Fruit fly (Drosophila melanogaster) whole organism, embryonic: ENCODE measurements around the gene Bruce.
A peak's percentile ranks its signal among the peaks of the same experiment; 100 is the strongest.

Experiments
- Aef1 ChIP-seq: fragments of 200-800 bp; sonication (Bioruptor generic); IDR thresholded peaks from 3 replicates; pipeline ENCODE4 v1.3.6; 2022; ENCODE audit warnings: missing biosample characterization, missing genetic modification characterization
- CG11247 ChIP-seq: fragments of 200-800 bp; sonication (Bioruptor generic); IDR thresholded peaks from 2 replicates; pipeline ENCODE4 v1.3.6; 2022; ENCODE audit warnings: missing biosample characterization, missing genetic modification characterization
- CG11504 ChIP-seq: fragments of 200-800 bp; sonication (Bioruptor generic); optimal IDR thresholded peaks from 3 replicates; lab custom pipeline; 2019; ENCODE audit warnings: missing biosample characterization, mild to moderate bottlenecking, missing genetic modification characterization, moderate library complexity
- CG15269 ChIP-seq: fragments of 200-800 bp; sonication (Bioruptor generic); optimal IDR thresholded peaks from 2 replicates; lab custom pipeline; 2018; ENCODE audit warnings: missing biosample characterization, mild to moderate bottlenecking, missing genetic modification characterization, moderate library complexity
- CG1603 ChIP-seq: fragments of 200-800 bp; sonication (Bioruptor generic); optimal IDR thresholded peaks from 2 replicates; lab custom pipeline; 2019; ENCODE audit warnings: missing biosample characterization, mild to moderate bottlenecking, missing genetic modification characterization, moderate library complexity
- CG16779 ChIP-seq: fragments of 200-800 bp; sonication (Bioruptor generic); IDR thresholded peaks from 2 replicates; pipeline ENCODE4 v1.3.6; 2022; ENCODE audit warnings: missing biosample characterization, missing genetic modification characterization
- CG17359 ChIP-seq: fragments of 200-800 bp; sonication (Bioruptor generic); optimal IDR thresholded peaks from 3 replicates; lab custom pipeline; 2018; ENCODE audit warnings: missing biosample characterization, mild to moderate bottlenecking, missing genetic modification characterization, moderate library complexity
- CG1792 ChIP-seq: fragments of 200-800 bp; sonication (Bioruptor generic); optimal IDR thresholded peaks from 2 replicates; lab custom pipeline; 2016; ENCODE audit warnings: missing biosample characterization, missing genetic modification characterization
- CG18599 ChIP-seq: fragments of 200-800 bp; sonication (Bioruptor generic); optimal IDR thresholded peaks from 3 replicates; lab custom pipeline; 2017; ENCODE audit warnings: missing biosample characterization, missing genetic modification characterization, mild to moderate bottlenecking, moderate library complexity, missing genetic modification reagents
- CG2678 ChIP-seq: fragments of 200-800 bp; sonication (Bioruptor generic); optimal IDR thresholded peaks from 3 replicates; lab custom pipeline; 2019; ENCODE audit warnings: missing biosample characterization, mild to moderate bottlenecking, missing genetic modification characterization, moderate library complexity
- CG30403 ChIP-seq: fragments of 200-800 bp; sonication (Bioruptor generic); optimal IDR thresholded peaks from 3 replicates; lab custom pipeline; 2016; ENCODE audit warnings: missing biosample characterization, missing genetic modification characterization
- CG31441 ChIP-seq: fragments of 200-800 bp; sonication (Bioruptor generic); IDR thresholded peaks from 2 replicates; pipeline ENCODE4 v1.3.6; 2022; ENCODE audit warnings: missing biosample characterization, missing genetic modification characterization
- CG3726 ChIP-seq: fragments of 200-800 bp; sonication (Bioruptor generic); IDR thresholded peaks from 3 replicates; pipeline ENCODE4, ENCODE4 v1.3.6; 2022; ENCODE audit warnings: missing biosample characterization, missing genetic modification characterization
- CG42726 ChIP-seq: fragments of 200-800 bp; sonication (Bioruptor generic); IDR thresholded peaks from 2 replicates; pipeline ENCODE4 v1.3.6; 2022; ENCODE audit warnings: missing biosample characterization, missing genetic modification characterization; ENCODE audit not compliant: partially characterized antibody
- CG4282 ChIP-seq: fragments of 200-800 bp; sonication (Bioruptor generic); optimal IDR thresholded peaks from 2 replicates; lab custom pipeline; 2016; ENCODE audit warnings: missing biosample characterization, missing genetic modification characterization
- CG6765 ChIP-seq: fragments of 200-800 bp; sonication (Bioruptor generic); optimal IDR thresholded peaks from 3 replicates; lab custom pipeline; 2017; ENCODE audit warnings: missing biosample characterization, mild to moderate bottlenecking, missing genetic modification characterization
- CG6791 ChIP-seq: fragments of 200-800 bp; sonication (Bioruptor generic); IDR thresholded peaks from 3 replicates; pipeline ENCODE4 v1.3.6; 2022; ENCODE audit warnings: missing biosample characterization, missing genetic modification characterization; ENCODE audit not compliant: partially characterized antibody
- CG6813 ChIP-seq: fragments of 200-800 bp; sonication (Bioruptor generic); optimal IDR thresholded peaks from 2 replicates; lab custom pipeline; 2017; ENCODE audit warnings: missing biosample characterization, missing genetic modification characterization, mild to moderate bottlenecking, moderate library complexity, missing genetic modification reagents
- CG7357 ChIP-seq: fragments of 200-800 bp; sonication (Bioruptor generic); IDR thresholded peaks from 3 replicates; pipeline ENCODE4 v1.3.6; 2022; ENCODE audit warnings: missing biosample characterization, missing genetic modification characterization
- CG7839 ChIP-seq: fragments of 200-800 bp; sonication (Bioruptor generic); optimal IDR thresholded peaks from 3 replicates; lab custom pipeline; 2018; ENCODE audit warnings: missing biosample characterization, mild to moderate bottlenecking, missing genetic modification characterization, moderate library complexity
- Dll ChIP-seq: fragments of 200-800 bp; sonication (Bioruptor generic); IDR thresholded peaks from 4 replicates; pipeline ENCODE4 v1.3.6; 2022; ENCODE audit warnings: missing biosample characterization, missing genetic modification characterization; ENCODE audit not compliant: partially characterized antibody
- Ets65A ChIP-seq: fragments of 200-800 bp; sonication (Bioruptor generic); peaks from one replicate; lab custom pipeline; 2016; ENCODE audit warnings: missing biosample characterization, missing genetic modification characterization
- H2.0 ChIP-seq: fragments of 200-800 bp; sonication (Bioruptor generic); IDR thresholded peaks from 2 replicates; pipeline ENCODE4 v1.3.6; 2022; ENCODE audit warnings: missing biosample characterization, missing genetic modification characterization
- Hmr ChIP-seq: fragments of 200-800 bp; sonication (Bioruptor generic); optimal IDR thresholded peaks from 3 replicates; lab custom pipeline; 2017; ENCODE audit warnings: mild to moderate bottlenecking, missing biosample characterization, missing genetic modification reagents, missing genetic modification characterization
- Med ChIP-seq: fragments of 200-800 bp; sonication (Bioruptor generic); peaks from one replicate; lab custom pipeline; 2016; ENCODE audit warnings: missing biosample characterization, missing genetic modification characterization, mild to moderate bottlenecking, inconsistent platforms, moderate library complexity
- Oli ChIP-seq: fragments of 200-800 bp; sonication (Bioruptor generic); optimal IDR thresholded peaks from 2 replicates; lab custom pipeline; 2018; ENCODE audit warnings: missing biosample characterization, mild to moderate bottlenecking, missing genetic modification characterization, moderate library complexity
- Ptx1 ChIP-seq: fragments of 200-800 bp; sonication (Bioruptor generic); IDR thresholded peaks from 2 replicates; pipeline ENCODE4 v1.3.6; 2022; ENCODE audit warnings: missing biosample characterization, missing genetic modification characterization
- Sox102F ChIP-seq: fragments of 200-800 bp; sonication (Bioruptor generic); optimal IDR thresholded peaks from 2 replicates; lab custom pipeline; 2018; ENCODE audit warnings: missing biosample characterization, mild to moderate bottlenecking, missing genetic modification characterization, moderate library complexity
- Sry-δ ChIP-seq: fragments of 200-800 bp; sonication (Bioruptor generic); optimal IDR thresholded peaks from 2 replicates; lab custom pipeline; 2016; ENCODE audit warnings: missing biosample characterization, missing genetic modification characterization
- Xrp1 ChIP-seq: fragments of 200-800 bp; sonication (Bioruptor generic); IDR thresholded peaks from 2 replicates; pipeline ENCODE4 v1.3.6; 2022; ENCODE audit warnings: missing biosample characterization, missing genetic modification characterization
- ac ChIP-seq: fragments of 200-800 bp; sonication (Bioruptor generic); optimal IDR thresholded peaks from 3 replicates; lab custom pipeline; 2017; ENCODE audit warnings: missing biosample characterization, mild to moderate bottlenecking, missing genetic modification characterization
- az2 ChIP-seq: fragments of 200-800 bp; sonication (Bioruptor generic); optimal IDR thresholded peaks from 3 replicates; lab custom pipeline; 2016; ENCODE audit warnings: missing biosample characterization, missing genetic modification characterization
- bsh ChIP-seq, 2 experiments: fragments of 200-800 bp; sonication (Bioruptor generic); optimal IDR thresholded peaks; 2 replicates each; lab custom pipeline; 2017 to 2018; ENCODE audit warnings: mild to moderate bottlenecking in 2 of 2, missing biosample characterization in 2 of 2, missing genetic modification characterization in 2 of 2, moderate library complexity in 1 of 2
- btn ChIP-seq: fragments of 200-800 bp; sonication (Bioruptor generic); optimal IDR thresholded peaks from 2 replicates; lab custom pipeline; 2016; ENCODE audit warnings: missing biosample characterization, missing genetic modification characterization
- dysf ChIP-seq: fragments of 200-800 bp; sonication (Bioruptor generic); IDR thresholded peaks from 3 replicates; pipeline ENCODE4 v1.3.6; 2022; ENCODE audit warnings: missing biosample characterization, missing genetic modification characterization
- esg ChIP-seq: fragments of 200-800 bp; sonication (Bioruptor generic); conservative IDR thresholded peaks from 2 replicates; pipeline ENCODE4 v1.3.6; 2022; ENCODE audit warnings: missing biosample characterization, missing genetic modification characterization
- eve ChIP-seq, 2 experiments: fragments of >200 bp; optimal IDR thresholded peaks; 2 replicates each; lab custom pipeline; 2017; ENCODE audit warnings: missing biosample characterization in 2 of 2, missing genetic modification characterization in 2 of 2
- fd96Cb ChIP-seq: fragments of 200-800 bp; sonication (Bioruptor generic); optimal IDR thresholded peaks from 2 replicates; lab custom pipeline; 2018; ENCODE audit warnings: missing biosample characterization, mild to moderate bottlenecking, missing genetic modification characterization, moderate library complexity
- ftz-f1 ChIP-seq: fragments of 200-800 bp; sonication (Bioruptor generic); optimal IDR thresholded peaks from 2 replicates; lab custom pipeline; 2016; ENCODE audit warnings: missing biosample characterization, missing genetic modification characterization
- gem ChIP-seq: fragments of 200-800 bp; sonication (Bioruptor generic); optimal IDR thresholded peaks from 2 replicates; lab custom pipeline; 2019; ENCODE audit warnings: missing biosample characterization, mild to moderate bottlenecking, missing genetic modification characterization, moderate library complexity
- hbn ChIP-seq: fragments of 200-800 bp; sonication (Bioruptor generic); IDR thresholded peaks from 2 replicates; pipeline ENCODE4 v1.3.6; 2022; ENCODE audit warnings: missing biosample characterization, missing genetic modification characterization; ENCODE audit not compliant: partially characterized antibody
- knrl ChIP-seq: fragments of 200-800 bp; sonication (Bioruptor generic); IDR thresholded peaks from 3 replicates; pipeline ENCODE4 v1.3.6; 2022; ENCODE audit warnings: missing biosample characterization, missing genetic modification characterization; ENCODE audit not compliant: partially characterized antibody
- org-1 ChIP-seq: fragments of 200-800 bp; sonication (Bioruptor generic); optimal IDR thresholded peaks from 2 replicates; lab custom pipeline; 2017; ENCODE audit warnings: missing biosample characterization, missing genetic modification characterization
- phol ChIP-seq: fragments of 200-800 bp; sonication (Bioruptor generic); optimal IDR thresholded peaks from 3 replicates; lab custom pipeline; 2018; ENCODE audit warnings: missing biosample characterization, mild to moderate bottlenecking, missing genetic modification characterization, moderate library complexity
- prd ChIP-seq, 3 experiments: fragments of >200 bp in 2 of 3; fragments of 200-800 bp in 1 of 3; sonication (Bioruptor generic) in 1 of 3; optimal IDR thresholded peaks in 2 of 3; IDR thresholded peaks in 1 of 3; 2 replicates in 2 of 3; 3 replicates in 1 of 3; pipeline versions ENCODE4 v1.3.6 to Lab custom; 2017 to 2022; ENCODE audit warnings: missing biosample characterization in 1 of 3, missing genetic modification characterization in 1 of 3
- sisA ChIP-seq: fragments of 200-800 bp; sonication (Bioruptor generic); IDR thresholded peaks from 2 replicates; pipeline ENCODE4 v1.3.6; 2022; ENCODE audit warnings: missing biosample characterization, missing genetic modification characterization
- slbo ChIP-seq: fragments of 200-800 bp; sonication (Bioruptor generic); IDR thresholded peaks from 2 replicates; pipeline ENCODE4 v1.3.6; 2022; ENCODE audit warnings: missing biosample characterization, missing genetic modification characterization
- tin ChIP-seq: fragments of 200-800 bp; sonication (Bioruptor generic); optimal IDR thresholded peaks from 3 replicates; lab custom pipeline; 2016; ENCODE audit warnings: missing biosample characterization, missing genetic modification characterization
- unpg ChIP-seq: fragments of 200-800 bp; sonication (Bioruptor generic); optimal IDR thresholded peaks from 3 replicates; lab custom pipeline; 2018; ENCODE audit warnings: missing biosample characterization, mild to moderate bottlenecking, missing genetic modification characterization, moderate library complexity
- vvl ChIP-seq: fragments of 200-800 bp; sonication (Bioruptor generic); IDR thresholded peaks from 2 replicates; pipeline ENCODE4 v1.3.6; 2022; ENCODE audit warnings: missing biosample characterization, missing genetic modification characterization

The Bruce gene

DNA sequence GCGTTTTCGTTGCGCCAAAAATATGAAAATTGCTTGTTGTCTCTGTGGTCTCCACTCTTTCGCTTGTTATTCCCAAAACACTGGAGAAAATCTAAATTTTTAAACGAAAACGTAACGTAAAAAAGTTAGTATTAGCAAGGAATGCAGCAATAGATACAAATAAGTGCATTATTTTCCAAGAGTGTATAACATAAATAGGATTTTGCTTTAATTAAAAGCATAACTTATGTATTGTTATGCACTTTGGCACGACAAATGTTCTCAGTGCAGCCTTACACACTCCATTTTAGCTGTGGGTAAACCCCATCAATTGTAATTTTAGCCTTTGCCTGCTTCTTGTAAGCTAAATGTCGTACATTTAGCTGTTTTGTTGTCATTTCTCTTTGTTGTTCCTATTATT lies 55.2 kb downstream of the Bruce start (continued):
- peak; percentile 45; the same call in 1 of the 3 replicates for TF ChIP-seq dysf (GFP tag; lab: Robert Waterston, UW)
- no peak for TF ChIP-seq CG6813 (GFP tag; lab: Kevin White, UChicago)
- TF ChIP-seq Ets65A (GFP tag; lab: Kevin White, UChicago) = no peak
- TF ChIP-seq Hmr (GFP tag; lab: Kevin White, UChicago) = peak; percentile 11
- no peak for TF ChIP-seq Dll (GFP tag; lab: Robert Waterston, UW)
- TF ChIP-seq CG7839 (tag; lab: Kevin White, UChicago) = peak; percentile 16
- no peak for TF ChIP-seq ac
- TF ChIP-seq CG11504 = peak; percentile 47
- no peak for TF ChIP-seq fd96Cb (tag; lab: Kevin White, UChicago)
- TF ChIP-seq tin = no peak
- TF ChIP-seq gem = peak; percentile 49
- TF ChIP-seq Sox102F (GFP tag; lab: Kevin White, UChicago) = peak; percentile 42
- peak in 1 of 2 experiments; percentile 50 for TF ChIP-seq eve (GFP tag; optimal IDR thresholded peaks at IDR 0.05; lab: Kevin White, UChicago)
- TF ChIP-seq prd (optimal IDR thresholded peaks at IDR 0.05; lab: Kevin White, UChicago) = no peak
- TF ChIP-seq prd (GFP tag; IDR thresholded peaks at IDR 0.05; lab: Robert Waterston, UW) = 0 out of 3 replicates have a peak, but pooled peaks have one; percentile 31
- peak; percentile 15 for TF ChIP-seq Oli
- no peak for TF ChIP-seq Sry-δ (GFP tag; lab: Kevin White, UChicago)
- no peak for TF ChIP-seq CG31441
- TF ChIP-seq sisA (GFP tag; lab: Robert Waterston, UW) = peak; percentile 16; the same call in 1 of the 2 replicates
- no peak for TF ChIP-seq knrl
- no peak for TF ChIP-seq btn
- TF ChIP-seq CG15269 (tag; lab: Kevin White, UChicago) = peak; percentile 10
- peak; percentile 28 for TF ChIP-seq phol (tag; lab: Kevin White, UChicago)
- TF ChIP-seq bsh (GFP tag; optimal IDR thresholded peaks at IDR 0.05; lab: Kevin White, UChicago) = peak in 1 of 2 experiments; percentile 21
- TF ChIP-seq CG30403 = peak; percentile 15
- no peak for TF ChIP-seq H2.0 (GFP tag; lab: Robert Waterston, UW)
- no peak for TF ChIP-seq ftz-f1 (GFP tag; lab: Kevin White, UChicago)
- TF ChIP-seq CG6791 (GFP tag; lab: Robert Waterston, UW) = no peak
- TF ChIP-seq CG1603 (tag; lab: Kevin White, UChicago) = peak; percentile 44
- 0 out of 2 replicates have a peak, but pooled peaks have one; percentile 20 for TF ChIP-seq slbo (GFP tag; lab: Robert Waterston, UW)
- peak; percentile 33 for TF ChIP-seq unpg (GFP tag; lab: Kevin White, UChicago)
- no peak for TF ChIP-seq CG42726 (GFP tag; lab: Robert Waterston, UW)
- peak; percentile 27 for TF ChIP-seq CG18599 (GFP tag; lab: Kevin White, UChicago)
- peak; percentile 68 for TF ChIP-seq Med (GFP tag; lab: Kevin White, UChicago)
- no peak for TF ChIP-seq CG7357 (GFP tag; lab: Robert Waterston, UW)
- TF ChIP-seq CG6765 (GFP tag; lab: Kevin White, UChicago) = no peak
- 0 out of 2 replicates have a peak, but pooled peaks have one; percentile 10 for TF ChIP-seq vvl (GFP tag; lab: Robert Waterston, UW)
- TF ChIP-seq hbn (GFP tag; lab: Robert Waterston, UW) = no peak

DNA sequence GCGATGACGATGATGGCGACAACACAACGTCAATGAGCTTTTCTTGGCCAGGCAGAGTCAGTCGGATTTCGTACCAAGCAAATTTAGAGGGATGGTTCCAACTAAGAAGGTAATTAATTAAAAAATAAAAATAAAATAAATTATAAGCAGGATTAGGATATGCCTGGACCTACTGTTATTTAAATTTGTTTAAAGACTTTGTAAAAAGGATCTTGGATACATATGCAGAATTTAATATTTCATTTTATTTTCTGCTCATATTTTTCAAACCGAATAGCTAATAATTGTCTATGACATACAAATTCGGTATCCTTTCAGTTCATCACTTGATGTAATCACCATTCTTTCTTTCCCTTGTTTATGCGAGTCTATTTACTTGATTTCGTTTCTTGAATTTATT lies 56.3 kb downstream of the Bruce start:
- TF ChIP-seq Ptx1 (GFP tag; lab: Robert Waterston, UW) = no peak
- no peak for TF ChIP-seq Aef1 (GFP tag; lab: Robert Waterston, UW)
- TF ChIP-seq CG17359 = peak; percentile 7
- TF ChIP-seq Xrp1 = no peak
- no peak for TF ChIP-seq CG6813 (GFP tag; lab: Kevin White, UChicago)
- TF ChIP-seq az2 = no peak
- TF ChIP-seq CG4282 (GFP tag; lab: Kevin White, UChicago) = no peak
- no peak for TF ChIP-seq CG11247 (GFP tag; lab: Robert Waterston, UW)
- TF ChIP-seq CG16779 (GFP tag; lab: Robert Waterston, UW) = no peak
- TF ChIP-seq CG42726 (GFP tag; lab: Robert Waterston, UW) = no peak
- no peak for TF ChIP-seq org-1
- no peak for TF ChIP-seq CG3726 (GFP tag; lab: Robert Waterston, UW)
- TF ChIP-seq esg = 0 out of 2 replicates have a peak, but pooled peaks have one; percentile 14
- TF ChIP-seq gem = peak; percentile 55
- no peak for TF ChIP-seq CG1792 (GFP tag; lab: Kevin White, UChicago)
- peak; percentile 33 for TF ChIP-seq CG2678 (tag; lab: Kevin White, UChicago)
